Worm (Caenorhabditis elegans) whole organism, midembryonic: ENCODE results near the gene C06E4.2.
A peak's percentile ranks its signal among the peaks of the same experiment; 100 is the strongest.

Source experiments
- T22C8.4 ChIP-seq: fragments of 200-800 bp; sonication (Bioruptor generic); IDR thresholded peaks from 2 replicates; pipeline ENCODE4 v1.3.6; 2022; ENCODE audit warnings: missing genetic modification characterization, missing compliant biosample characterization
- cog-1 ChIP-seq: sonication (generic microtip); optimal IDR thresholded peaks from 2 replicates; lab custom pipeline; 2016; ENCODE audit warnings: missing genetic modification characterization, missing compliant biosample characterization
- flt-1 ChIP-seq: fragments of 200-800 bp; sonication (Bioruptor generic); IDR thresholded peaks from 2 replicates; pipeline ENCODE4 v1.3.6; 2022; ENCODE audit warnings: missing genetic modification characterization, missing compliant biosample characterization
- klf-2 ChIP-seq: fragments of 200-800 bp; sonication (Bioruptor generic); conservative IDR thresholded peaks from 2 replicates; pipeline ENCODE4 v1.3.6; 2022; ENCODE audit warnings: missing genetic modification reagents, missing genetic modification characterization, missing compliant biosample characterization
- med-1 ChIP-seq: sonication (generic microtip); optimal IDR thresholded peaks from 2 replicates; lab custom pipeline; 2017; ENCODE audit warnings: missing genetic modification characterization, mild to moderate bottlenecking, missing compliant biosample characterization, antibody characterized with exemption, missing genetic modification reagents; ENCODE audit not compliant: insufficient read depth
- ref-1 ChIP-seq: fragments of 200-800 bp; sonication (Bioruptor generic); conservative IDR thresholded peaks from 2 replicates; pipeline ENCODE4 v1.3.6; 2022; ENCODE audit warnings: missing genetic modification reagents, missing genetic modification characterization, missing compliant biosample characterization
- tab-1 ChIP-seq: fragments of 200-800 bp; sonication (Bioruptor generic); IDR thresholded peaks from 2 replicates; pipeline ENCODE4 v1.3.6; 2022; ENCODE audit warnings: missing genetic modification characterization, missing compliant biosample characterization
- ztf-23 ChIP-seq: fragments of 200-800 bp; sonication (Bioruptor generic); IDR thresholded peaks from 2 replicates; pipeline ENCODE4 v1.3.6; 2022; ENCODE audit warnings: missing genetic modification reagents, missing genetic modification characterization, missing compliant biosample characterization
- ztf-29 ChIP-seq: fragments of 200-800 bp; sonication (Bioruptor generic); IDR thresholded peaks from 2 replicates; pipeline ENCODE4 v1.3.6; 2022; ENCODE audit warnings: missing genetic modification reagents, missing genetic modification characterization, missing compliant biosample characterization

C06E4.2 gene

DNA sequence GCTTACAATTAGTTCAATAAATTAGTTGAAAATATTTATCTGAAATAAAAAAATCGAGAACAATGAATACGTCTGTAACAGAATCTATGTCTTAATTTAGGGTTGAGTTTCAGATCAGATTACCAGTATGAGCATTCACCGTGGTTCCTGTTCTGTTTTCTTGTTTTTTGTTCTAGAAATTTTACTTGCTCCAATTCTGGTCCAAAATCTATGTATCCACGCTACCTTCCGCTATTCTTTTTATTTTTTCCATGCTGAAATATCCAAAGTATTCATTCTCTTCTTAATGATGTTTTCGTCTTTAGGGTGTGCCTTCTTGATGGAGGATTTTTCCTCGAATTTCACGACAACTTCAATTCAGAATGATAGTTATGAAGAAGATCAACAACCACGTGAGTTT, 28.6 kb downstream of the C06E4.2 start, which contains the start of gene npr-27:
npr-27 (plus strand) TSS at position 301 of the 400 bp plus-strand sequence.
- TF ChIP-seq med-1 (GFP tag; lab: Kevin White, UChicago) (no peak), ref-1 (GFP tag; lab: Robert Waterston, UW) (no peak), cog-1 (no peak), tab-1 (GFP tag; lab: Robert Waterston, UW) (no peak), T22C8.4 (GFP tag; lab: Robert Waterston, UW) (no peak), klf-2 (GFP tag; lab: Robert Waterston, UW) (no peak), ztf-23 (GFP tag; lab: Robert Waterston, UW) (no peak)

DNA sequence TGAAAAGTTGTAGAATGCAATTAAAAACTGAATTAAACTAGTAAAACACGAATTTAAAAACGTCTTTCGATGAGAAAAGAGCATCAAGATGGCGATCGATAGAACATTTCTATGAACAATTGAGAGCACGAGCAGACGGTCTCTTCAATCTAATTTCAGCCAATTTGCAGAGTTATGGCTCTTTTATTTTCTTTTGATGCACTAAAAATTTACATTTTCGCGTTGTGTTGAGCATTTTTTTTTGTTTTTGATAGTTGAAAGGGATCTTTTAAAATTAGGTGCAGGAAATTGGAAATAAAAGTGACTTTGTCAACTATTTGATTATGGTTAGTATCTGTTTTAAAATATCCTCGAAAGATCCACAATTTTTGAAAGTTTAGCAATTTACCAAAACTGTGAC, 32.2 kb downstream of the C06E4.2 start, which contains the start of gene F42C5.6:
F42C5.6 (minus strand) TSS at position 101 of the 400 bp plus-strand sequence.
- TF ChIP-seq T22C8.4 (GFP tag; lab: Robert Waterston, UW): no peak
- no peak for TF ChIP-seq cog-1
- no peak for TF ChIP-seq ref-1 (GFP tag; lab: Robert Waterston, UW)
- no peak for TF ChIP-seq ztf-29 (GFP tag; lab: Robert Waterston, UW)
- no peak for TF ChIP-seq ztf-23 (GFP tag; lab: Robert Waterston, UW)
- no peak for TF ChIP-seq med-1 (GFP tag; lab: Kevin White, UChicago)
- no peak for TF ChIP-seq klf-2 (GFP tag; lab: Robert Waterston, UW)
- no peak for TF ChIP-seq tab-1 (GFP tag; lab: Robert Waterston, UW)
- TF ChIP-seq flt-1 (GFP tag; lab: Robert Waterston, UW): no peak

DNA sequence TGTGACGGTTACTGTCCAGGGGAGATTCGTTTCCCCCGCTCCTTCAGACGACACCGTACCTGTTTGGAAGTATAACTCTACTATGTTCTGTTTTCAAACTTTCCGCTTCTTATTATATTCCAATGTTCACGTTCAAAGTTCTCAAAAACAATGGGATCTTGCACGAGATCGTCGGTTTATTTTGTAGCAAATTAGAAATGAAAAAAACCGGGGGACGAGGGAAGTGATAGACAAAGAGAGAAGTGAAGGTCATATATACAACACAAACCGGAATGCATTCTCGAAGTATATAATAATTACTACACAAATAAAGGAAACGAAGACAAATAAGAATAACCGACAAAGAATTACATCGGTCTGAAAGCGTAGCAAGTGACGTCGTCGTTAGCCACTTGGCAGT, 32.9 kb downstream of the C06E4.2 start:
- TF ChIP-seq T22C8.4 (GFP tag; lab: Robert Waterston, UW) (no peak), cog-1 (no peak), ztf-23 (GFP tag; lab: Robert Waterston, UW) (no peak), med-1 (GFP tag; lab: Kevin White, UChicago) (no peak), ref-1 (GFP tag; lab: Robert Waterston, UW) (no peak), ztf-29 (GFP tag; lab: Robert Waterston, UW) (no peak), klf-2 (GFP tag; lab: Robert Waterston, UW) (no peak), flt-1 (GFP tag; lab: Robert Waterston, UW) (no peak), tab-1 (GFP tag; lab: Robert Waterston, UW) (no peak)

DNA sequence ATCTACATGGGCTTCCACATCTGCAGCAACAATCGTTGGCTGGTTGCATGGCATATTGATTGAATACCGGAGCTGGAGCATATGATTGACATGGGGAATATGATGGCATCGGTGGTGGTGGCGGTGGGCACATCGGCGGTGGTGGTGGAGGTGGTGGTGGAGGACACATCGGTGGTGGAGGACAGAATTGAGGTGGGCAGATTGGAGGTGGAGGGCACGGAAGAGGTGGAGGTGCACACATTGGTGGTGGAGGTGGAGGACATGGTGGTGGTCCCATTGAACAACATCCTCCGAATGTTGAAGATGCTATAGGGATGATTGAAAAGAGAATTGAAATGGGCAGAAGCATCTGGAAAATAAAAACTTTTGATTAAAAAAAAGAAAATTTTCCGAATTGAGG, 33.6 kb downstream of the C06E4.2 start, which contains the start of gene grl-4:
grl-4 (minus strand) TSS at position 351 of the 400 bp plus-strand sequence.
- TF ChIP-seq ztf-29 (GFP tag; lab: Robert Waterston, UW) (no peak), tab-1 (GFP tag; lab: Robert Waterston, UW) (no peak), ref-1 (GFP tag; lab: Robert Waterston, UW) (no peak), klf-2 (GFP tag; lab: Robert Waterston, UW) (no peak), med-1 (GFP tag; lab: Kevin White, UChicago) (no peak), flt-1 (GFP tag; lab: Robert Waterston, UW) (no peak), T22C8.4 (GFP tag; lab: Robert Waterston, UW) (no peak)

DNA sequence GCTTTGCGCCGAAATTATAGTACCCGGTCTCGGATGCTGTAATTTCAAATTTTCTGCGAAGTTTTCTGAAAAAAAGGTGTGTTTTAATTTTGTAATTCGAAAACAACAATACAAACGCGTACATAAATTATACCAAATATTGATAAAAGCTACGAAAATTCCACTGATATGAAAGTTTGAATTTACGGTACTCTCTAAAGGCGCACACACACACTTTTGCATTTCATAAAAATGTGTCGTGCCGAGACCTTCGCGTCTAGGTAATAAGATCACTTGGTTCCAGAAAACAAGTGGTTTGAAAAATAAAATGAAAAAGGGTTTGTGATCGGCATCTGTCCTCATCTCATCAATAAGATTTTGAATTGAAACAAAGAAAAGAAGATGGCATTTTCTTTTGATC, 34.1 kb downstream of the C06E4.2 start:
- no peak for TF ChIP-seq med-1 (GFP tag; lab: Kevin White, UChicago)
- TF ChIP-seq ztf-23 (GFP tag; lab: Robert Waterston, UW): no peak
- no peak for TF ChIP-seq ztf-29 (GFP tag; lab: Robert Waterston, UW)
- TF ChIP-seq cog-1: no peak
- no peak for TF ChIP-seq ref-1 (GFP tag; lab: Robert Waterston, UW)
- no peak for TF ChIP-seq tab-1 (GFP tag; lab: Robert Waterston, UW)
- TF ChIP-seq T22C8.4 (GFP tag; lab: Robert Waterston, UW): no peak
- no peak for TF ChIP-seq flt-1 (GFP tag; lab: Robert Waterston, UW)
- TF ChIP-seq klf-2 (GFP tag; lab: Robert Waterston, UW): no peak

DNA sequence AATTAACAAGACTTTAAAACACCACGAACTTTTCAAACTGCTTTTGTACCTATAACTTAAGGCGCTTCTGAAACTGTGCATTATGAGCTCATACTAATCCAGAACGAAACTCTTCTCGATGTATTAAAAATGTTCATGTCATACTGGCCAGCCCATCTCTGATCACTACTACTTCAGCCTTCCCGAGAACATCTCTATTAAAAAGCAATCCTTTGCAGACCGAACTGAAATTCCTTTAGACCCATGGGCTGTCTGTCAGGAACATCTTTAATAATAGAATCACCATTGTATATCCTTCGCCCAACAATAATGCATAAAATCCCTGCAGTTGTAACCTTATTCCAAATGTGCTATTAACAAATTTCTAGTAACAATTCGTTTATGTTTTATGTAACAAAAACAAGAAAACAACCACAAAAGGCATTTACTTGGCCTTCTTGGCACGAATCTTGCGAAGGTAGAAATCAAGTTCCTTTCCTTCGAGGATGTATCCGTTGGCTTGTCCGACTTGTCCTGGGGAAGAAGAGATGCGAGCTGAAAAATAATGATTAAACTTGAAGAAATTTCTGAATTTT, 35.9 kb downstream of the C06E4.2 start:
- TF ChIP-seq flt-1 (GFP tag; lab: Robert Waterston, UW) (no peak), ref-1 (GFP tag; lab: Robert Waterston, UW) (no peak), tab-1 (GFP tag; lab: Robert Waterston, UW) (no peak), ztf-23 (GFP tag; lab: Robert Waterston, UW) (no peak), klf-2 (GFP tag; lab: Robert Waterston, UW) (no peak), T22C8.4 (GFP tag; lab: Robert Waterston, UW) (no peak), cog-1 (no peak), ztf-29 (GFP tag; lab: Robert Waterston, UW) (no peak), med-1 (GFP tag; lab: Kevin White, UChicago) (no peak)

DNA sequence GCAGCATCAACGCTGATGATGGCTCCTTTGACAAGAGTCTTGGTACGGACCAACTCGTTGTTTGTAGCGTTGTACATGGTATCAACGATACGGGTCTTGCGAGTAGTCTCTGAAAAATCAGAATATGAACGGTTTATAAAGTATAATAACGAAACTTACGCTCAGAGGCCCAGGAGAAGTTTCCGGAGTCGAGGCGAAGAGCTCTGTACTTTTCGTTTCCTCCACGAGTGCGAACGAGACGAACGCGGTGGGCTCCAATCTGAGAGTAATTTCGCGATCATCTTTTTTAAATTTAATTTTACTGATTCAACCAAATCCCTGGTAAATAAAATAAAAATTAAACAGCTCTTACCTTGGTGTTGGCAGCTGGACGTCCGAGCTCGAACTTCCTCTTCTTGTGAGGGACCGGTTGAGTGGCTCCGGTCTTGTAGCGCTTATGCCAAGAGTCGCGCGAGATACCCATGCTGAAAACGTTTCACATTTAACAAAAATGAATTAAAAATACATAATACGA, 36.7 kb downstream of the C06E4.2 start, which contains the start of gene rps-8:
rps-8 (minus strand) TSS at position 464 of the 514 bp plus-strand sequence.
- TF ChIP-seq ztf-23 (GFP tag; lab: Robert Waterston, UW) (no peak), med-1 (GFP tag; lab: Kevin White, UChicago) (no peak), ref-1 (GFP tag; lab: Robert Waterston, UW) (no peak), T22C8.4 (GFP tag; lab: Robert Waterston, UW) (no peak), flt-1 (GFP tag; lab: Robert Waterston, UW) (no peak), cog-1 (no peak), tab-1 (GFP tag; lab: Robert Waterston, UW) (no peak), ztf-29 (GFP tag; lab: Robert Waterston, UW) (no peak), klf-2 (GFP tag; lab: Robert Waterston, UW) (no peak)

DNA sequence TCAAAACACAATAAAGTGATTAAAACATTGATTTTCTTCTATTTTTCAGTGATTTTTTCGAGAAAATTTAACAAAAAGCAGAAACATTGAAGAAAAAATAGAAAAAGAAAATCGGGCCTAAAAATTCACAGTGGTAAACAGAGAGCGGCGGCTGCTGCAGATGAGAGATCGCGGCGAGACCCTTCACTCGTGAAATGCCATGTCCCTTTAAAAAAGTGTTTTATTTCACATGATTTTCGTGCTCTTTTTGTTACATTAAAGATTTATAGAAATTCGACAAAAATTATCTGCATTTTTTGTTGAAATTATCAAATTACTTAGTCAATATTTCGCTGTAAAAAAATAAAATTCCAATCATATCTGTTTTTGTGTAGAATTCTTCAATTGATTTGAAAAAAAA, 37.2 kb downstream of the C06E4.2 start:
- TF ChIP-seq cog-1: peak; percentile 5
- no peak for TF ChIP-seq ztf-23 (GFP tag; lab: Robert Waterston, UW)

DNA sequence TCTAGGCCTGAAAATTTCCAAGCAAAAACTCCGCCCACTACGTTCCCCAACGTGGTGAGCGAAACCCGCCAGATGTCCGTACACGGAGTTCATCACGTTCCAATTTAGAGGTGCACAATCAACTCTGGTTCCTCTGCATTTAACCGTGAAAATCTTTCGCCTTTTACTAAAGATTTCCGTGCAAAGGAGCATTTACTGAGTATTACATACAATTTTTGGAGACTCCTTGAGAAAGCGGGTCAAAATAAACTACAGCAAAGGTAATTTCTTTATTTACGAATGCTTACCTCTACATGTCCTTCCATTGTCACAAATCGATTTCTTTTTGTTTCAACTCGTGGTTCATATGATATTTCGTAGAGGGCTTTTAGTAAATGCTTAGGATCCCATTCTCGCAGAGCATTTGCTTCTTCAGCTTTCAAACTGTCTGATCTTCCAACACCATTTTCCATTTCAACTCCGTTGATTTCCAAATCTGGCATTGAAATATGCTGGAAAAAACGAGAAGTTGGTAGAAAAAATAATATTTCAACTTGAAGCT, 39.9 kb downstream of the C06E4.2 start, which contains the start of gene F42C5.9:
F42C5.9 (minus strand) TSS at position 491 of the 541 bp plus-strand sequence.
- TF ChIP-seq med-1 (GFP tag; lab: Kevin White, UChicago) (no peak), T22C8.4 (GFP tag; lab: Robert Waterston, UW) (no peak), klf-2 (GFP tag; lab: Robert Waterston, UW) (no peak), ref-1 (GFP tag; lab: Robert Waterston, UW) (no peak), ztf-23 (GFP tag; lab: Robert Waterston, UW) (no peak), tab-1 (GFP tag; lab: Robert Waterston, UW) (no peak), ztf-29 (GFP tag; lab: Robert Waterston, UW) (no peak), flt-1 (GFP tag; lab: Robert Waterston, UW) (no peak), cog-1 (no peak)
